Fruit fly (Drosophila melanogaster) whole organism, embryonic: ENCODE results near the gene CG11970.
A peak's percentile ranks its signal among the peaks of the same experiment; 100 is the strongest.

Experiments
- B-H2 ChIP-seq: fragments of 200-800 bp; sonication (Bioruptor generic); optimal IDR thresholded peaks from 2 replicates; lab custom pipeline; 2018; ENCODE audit warnings: missing biosample characterization, mild to moderate bottlenecking, missing genetic modification characterization
- Bgb ChIP-seq: fragments of 200-800 bp; sonication (Bioruptor generic); IDR thresholded peaks from 2 replicates; pipeline ENCODE4 v1.3.6; 2022; ENCODE audit warnings: missing biosample characterization, missing genetic modification characterization; ENCODE audit not compliant: partially characterized antibody
- C15 ChIP-seq: fragments of 200-800 bp; sonication (Bioruptor generic); IDR thresholded peaks from 3 replicates; pipeline ENCODE4 v1.3.6; 2022; ENCODE audit warnings: missing biosample characterization, missing genetic modification characterization
- CG11456 ChIP-seq: fragments of 200-800 bp; sonication (Bioruptor generic); IDR thresholded peaks from 3 replicates; pipeline ENCODE4 v1.3.6; 2022; ENCODE audit warnings: missing biosample characterization, missing genetic modification characterization
- CG12659 ChIP-seq: fragments of 200-800 bp; sonication (Bioruptor generic); optimal IDR thresholded peaks from 3 replicates; lab custom pipeline; 2017; ENCODE audit warnings: mild to moderate bottlenecking, missing biosample characterization, missing genetic modification reagents, missing genetic modification characterization
- CG13424 ChIP-seq: fragments of 200-800 bp; sonication (Bioruptor generic); optimal IDR thresholded peaks from 2 replicates; lab custom pipeline; 2019; ENCODE audit warnings: missing biosample characterization, mild to moderate bottlenecking, missing genetic modification characterization, moderate library complexity
- CG13894 ChIP-seq: fragments of 200-800 bp; sonication (Bioruptor generic); optimal IDR thresholded peaks from 3 replicates; lab custom pipeline; 2018; ENCODE audit warnings: missing biosample characterization, mild to moderate bottlenecking, missing genetic modification characterization, moderate library complexity
- CG14667 ChIP-seq: fragments of 200-800 bp; sonication (Bioruptor generic); IDR thresholded peaks from 2 replicates; pipeline ENCODE4 v1.3.6; 2022; ENCODE audit warnings: missing biosample characterization, missing genetic modification characterization
- CG1647 ChIP-seq: fragments of 200-800 bp; sonication (Bioruptor generic); optimal IDR thresholded peaks from 3 replicates; lab custom pipeline; 2016; ENCODE audit warnings: missing biosample characterization, missing genetic modification characterization
- CG17829 ChIP-seq: fragments of 200-800 bp; optimal IDR thresholded peaks from 2 replicates; lab custom pipeline; 2019; ENCODE audit warnings: missing biosample characterization, mild to moderate bottlenecking, missing genetic modification characterization, moderate library complexity
- CG2116 ChIP-seq: fragments of 200-800 bp; sonication (Bioruptor generic); optimal IDR thresholded peaks from 3 replicates; lab custom pipeline; 2018; ENCODE audit warnings: missing biosample characterization, mild to moderate bottlenecking, missing genetic modification characterization
- CG34224 ChIP-seq: fragments of 200-800 bp; sonication (Bioruptor generic); IDR thresholded peaks from 3 replicates; pipeline ENCODE4 v1.3.6; 2022; ENCODE audit warnings: missing biosample characterization, missing genetic modification characterization; ENCODE audit not compliant: partially characterized antibody
- CG34376 ChIP-seq: fragments of 200-800 bp; sonication (Bioruptor generic); optimal IDR thresholded peaks from 2 replicates; lab custom pipeline; 2018; ENCODE audit warnings: missing biosample characterization, mild to moderate bottlenecking, missing genetic modification characterization
- CG5245 ChIP-seq: fragments of 200-800 bp; sonication (Bioruptor generic); optimal IDR thresholded peaks from 3 replicates; lab custom pipeline; 2016; ENCODE audit warnings: missing biosample characterization, missing genetic modification characterization
- CG8290 ChIP-seq, 3 experiments: fragments of 200-800 bp; sonication (Bioruptor generic); optimal IDR thresholded peaks; 2 replicates each; lab custom pipeline; 2016 to 2019; ENCODE audit warnings: missing biosample characterization in 3 of 3, missing genetic modification characterization in 3 of 3, mild to moderate bottlenecking in 2 of 3, moderate library complexity in 1 of 3
- CG9609 ChIP-seq: fragments of 200-800 bp; sonication (Bioruptor generic); optimal IDR thresholded peaks from 3 replicates; lab custom pipeline; 2016; ENCODE audit warnings: missing biosample characterization, missing genetic modification characterization
- CG9797 ChIP-seq: fragments of 200-800 bp; sonication (Bioruptor generic); optimal IDR thresholded peaks from 3 replicates; lab custom pipeline; 2018; ENCODE audit warnings: missing biosample characterization, mild to moderate bottlenecking, missing genetic modification characterization
- Dref ChIP-seq: fragments of 200-800 bp; sonication (Bioruptor generic); IDR thresholded peaks from 2 replicates; pipeline ENCODE4 v1.3.6; 2022; ENCODE audit warnings: missing biosample characterization, missing genetic modification characterization
- Fer3 ChIP-seq: fragments of 200-800 bp; sonication (Bioruptor generic); optimal IDR thresholded peaks from 2 replicates; lab custom pipeline; 2018; ENCODE audit warnings: missing biosample characterization, mild to moderate bottlenecking, missing genetic modification characterization, moderate library complexity
- GATAe ChIP-seq: fragments of 200-800 bp; sonication (Bioruptor generic); conservative IDR thresholded peaks from 2 replicates; pipeline ENCODE4 v1.3.6; 2022; ENCODE audit warnings: missing biosample characterization, missing genetic modification characterization
- H2.0 ChIP-seq: fragments of 200-800 bp; sonication (Bioruptor generic); IDR thresholded peaks from 2 replicates; pipeline ENCODE4 v1.3.6; 2022; ENCODE audit warnings: missing biosample characterization, missing genetic modification characterization
- HLHmδ ChIP-seq: fragments of 200-800 bp; sonication (Bioruptor generic); optimal IDR thresholded peaks from 2 replicates; lab custom pipeline; 2018; ENCODE audit warnings: missing biosample characterization, mild to moderate bottlenecking, missing genetic modification characterization, moderate library complexity
- NC2α ChIP-seq: fragments of 200-800 bp; sonication (Bioruptor generic); optimal IDR thresholded peaks from 2 replicates; lab custom pipeline; 2016; ENCODE audit warnings: missing biosample characterization, missing genetic modification characterization
- Nf-YC ChIP-seq: fragments of 200-800 bp; optimal IDR thresholded peaks from 3 replicates; lab custom pipeline; 2019; ENCODE audit warnings: missing biosample characterization, mild to moderate bottlenecking, missing genetic modification characterization, moderate library complexity
- Oli ChIP-seq: fragments of 200-800 bp; sonication (Bioruptor generic); optimal IDR thresholded peaks from 2 replicates; lab custom pipeline; 2018; ENCODE audit warnings: missing biosample characterization, mild to moderate bottlenecking, missing genetic modification characterization, moderate library complexity
- Poxn ChIP-seq: fragments of 200-800 bp; sonication (Bioruptor generic); IDR thresholded peaks from 2 replicates; pipeline ENCODE4 v1.3.6; 2022; ENCODE audit warnings: missing biosample characterization, missing genetic modification characterization
- Ptx1 ChIP-seq: fragments of 200-800 bp; sonication (Bioruptor generic); IDR thresholded peaks from 2 replicates; pipeline ENCODE4 v1.3.6; 2022; ENCODE audit warnings: missing biosample characterization, missing genetic modification characterization
- Side ChIP-seq: fragments of 200-800 bp; sonication (Bioruptor generic); optimal IDR thresholded peaks from 2 replicates; lab custom pipeline; 2016; ENCODE audit warnings: missing biosample characterization, missing genetic modification characterization
- Ssrp ChIP-seq: fragments of 200-800 bp; sonication (Bioruptor generic); optimal IDR thresholded peaks from 2 replicates; lab custom pipeline; 2018; ENCODE audit warnings: missing biosample characterization, mild to moderate bottlenecking, missing genetic modification characterization, moderate library complexity
- Trl ChIP-seq, 3 experiments: fragments of >200 bp in 2 of 3; fragments of 200-800 bp in 1 of 3; sonication (Bioruptor generic) in 1 of 3; optimal IDR thresholded peaks; 2 replicates in 1 of 3; 3 replicates in 2 of 3; lab custom pipeline; 2016 to 2017; ENCODE audit warnings: missing biosample characterization in 1 of 3, missing genetic modification characterization in 1 of 3
- cas ChIP-seq: fragments of 200-800 bp; sonication (Bioruptor generic); IDR thresholded peaks from 2 replicates; pipeline ENCODE4 v1.3.6; 2022; ENCODE audit warnings: missing biosample characterization, missing genetic modification characterization
- ci ChIP-seq: fragments of 200-800 bp; sonication (Bioruptor generic); IDR thresholded peaks from 3 replicates; pipeline ENCODE4 v1.3.6; 2022; ENCODE audit warnings: missing biosample characterization, missing genetic modification characterization
- corto ChIP-seq: fragments of 200-800 bp; sonication (Bioruptor generic); optimal IDR thresholded peaks from 2 replicates; lab custom pipeline; 2016; ENCODE audit warnings: missing biosample characterization, mild to moderate bottlenecking, missing genetic modification characterization, moderate library complexity
- eve ChIP-seq, 2 experiments: fragments of >200 bp; optimal IDR thresholded peaks; 2 replicates each; lab custom pipeline; 2017; ENCODE audit warnings: missing biosample characterization in 2 of 2, missing genetic modification characterization in 2 of 2
- ewg ChIP-seq: fragments of 200-800 bp; sonication (Bioruptor generic); optimal IDR thresholded peaks from 3 replicates; lab custom pipeline; 2017; ENCODE audit warnings: mild to moderate bottlenecking, missing biosample characterization, missing genetic modification reagents, missing genetic modification characterization
- fu2 ChIP-seq: fragments of 200-800 bp; sonication (Bioruptor generic); optimal IDR thresholded peaks from 2 replicates; lab custom pipeline; 2016; ENCODE audit warnings: missing biosample characterization, missing genetic modification characterization
- gcm ChIP-seq: fragments of 200-800 bp; sonication (Bioruptor generic); optimal IDR thresholded peaks from 2 replicates; lab custom pipeline; 2019; ENCODE audit warnings: missing biosample characterization, mild to moderate bottlenecking, missing genetic modification characterization, moderate library complexity
- gsb ChIP-seq: fragments of 200-800 bp; sonication (Bioruptor generic); IDR thresholded peaks from 2 replicates; pipeline ENCODE4 v1.3.6; 2022; ENCODE audit warnings: missing biosample characterization, missing genetic modification characterization
- inv ChIP-seq: fragments of 200-800 bp; sonication (Bioruptor generic); IDR thresholded peaks from 2 replicates; pipeline ENCODE4 v1.3.6; 2022; ENCODE audit warnings: missing biosample characterization, missing genetic modification characterization; ENCODE audit not compliant: partially characterized antibody
- lola ChIP-seq, 3 experiments: fragments of >200 bp in 2 of 3; fragments of 200-800 bp in 1 of 3; sonication (Bioruptor generic) in 1 of 3; optimal IDR thresholded peaks; 2 replicates each; lab custom pipeline; 2017 to 2019; ENCODE audit warnings: missing biosample characterization in 3 of 3, missing genetic modification characterization in 3 of 3, mild to moderate bottlenecking in 1 of 3, moderate library complexity in 1 of 3
- maf-S ChIP-seq: fragments of 200-800 bp; sonication (Bioruptor generic); optimal IDR thresholded peaks from 2 replicates; lab custom pipeline; 2016; ENCODE audit warnings: missing biosample characterization, missing genetic modification characterization
- mld ChIP-seq: fragments of 200-800 bp; sonication (Bioruptor generic); IDR thresholded peaks from 3 replicates; pipeline ENCODE4 v1.3.6; 2022; ENCODE audit warnings: missing biosample characterization, missing genetic modification characterization; ENCODE audit not compliant: partially characterized antibody
- pho ChIP-seq: fragments of 200-800 bp; sonication (Bioruptor generic); optimal IDR thresholded peaks from 2 replicates; lab custom pipeline; 2016; ENCODE audit warnings: missing biosample characterization, missing genetic modification characterization
- sens ChIP-seq: fragments of 200-800 bp; sonication (Bioruptor generic); peaks from one replicate; lab custom pipeline; 2016; ENCODE audit warnings: missing biosample characterization, missing genetic modification characterization
- slou ChIP-seq: fragments of 200-800 bp; sonication (Bioruptor generic); optimal IDR thresholded peaks from 3 replicates; lab custom pipeline; 2016; ENCODE audit warnings: missing biosample characterization, missing genetic modification characterization
- sna ChIP-seq: fragments of 200-800 bp; sonication (Bioruptor generic); IDR thresholded peaks from 2 replicates; pipeline ENCODE4 v1.3.6; 2022; ENCODE audit warnings: missing biosample characterization, missing genetic modification characterization; ENCODE audit not compliant: partially characterized antibody
- stwl ChIP-seq: fragments of 200-800 bp; sonication (Bioruptor generic); optimal IDR thresholded peaks from 3 replicates; lab custom pipeline; 2018; ENCODE audit warnings: missing biosample characterization, mild to moderate bottlenecking, missing genetic modification characterization, moderate library complexity
- trh ChIP-seq: fragments of 200-800 bp; sonication (Bioruptor generic); optimal IDR thresholded peaks from 2 replicates; lab custom pipeline; 2016; ENCODE audit warnings: missing biosample characterization, missing genetic modification characterization
- vfl ChIP-seq: fragments of 200-800 bp; sonication (Bioruptor generic); optimal IDR thresholded peaks from 2 replicates; lab custom pipeline; 2016; ENCODE audit warnings: missing biosample characterization, missing genetic modification characterization

Gene CG11970

dm6 chr3R:8944866-8945265 is 39.7 kb upstream of the CG11970 start, which contains the start of gene CG11964 (continued):
- TF ChIP-seq HLHmδ (GFP tag; lab: Kevin White, UChicago) (no peak), H2.0 (GFP tag; lab: Robert Waterston, UW) (no peak), sens (peak; percentile 87), CG8290 (GFP tag; optimal IDR thresholded peaks at IDR 0.05; lab: Kevin White, UChicago) (peak; percentile 65), CG8290 (tag; optimal IDR thresholded peaks at IDR 0.05; lab: Kevin White, UChicago) (peak in 1 of 2 experiments; percentile 87), fu2 (GFP tag; lab: Kevin White, UChicago) (peak; percentile 60), stwl (tag; lab: Kevin White, UChicago) (peak; percentile 93), CG14667 (GFP tag; lab: Robert Waterston, UW) (0 out of 2 replicates have a peak, but pooled peaks have one; percentile 24), corto (GFP tag; lab: Kevin White, UChicago) (no peak), Fer3 (peak; percentile 22), CG9797 (GFP tag; lab: Kevin White, UChicago) (peak; percentile 53), CG17829 (peak; percentile 93), cas (GFP tag; lab: Robert Waterston, UW) (peak; percentile 53; the same call in 1 of the 2 replicates), ci (GFP tag; lab: Robert Waterston, UW) (peak; percentile 64; the same call in 2 of the 3 replicates), Trl (optimal IDR thresholded peaks at IDR 0.05; lab: Kevin White, UChicago) (no peak), Trl (GFP tag; optimal IDR thresholded peaks at IDR 0.05; lab: Kevin White, UChicago) (peak; percentile 58), Bgb (GFP tag; lab: Robert Waterston, UW) (peak; percentile 100), CG13424 (peak; percentile 64), Dref (GFP tag; lab: Robert Waterston, UW) (peak; percentile 67), CG12659 (GFP tag; lab: Kevin White, UChicago) (peak; percentile 69), Side (GFP tag; lab: Kevin White, UChicago) (peak; percentile 67), C15 (GFP tag; lab: Robert Waterston, UW) (no peak), NC2α (GFP tag; lab: Kevin White, UChicago) (no peak), mld (peak; percentile 97), CG34376 (no peak), slou (GFP tag; lab: Kevin White, UChicago) (peak; percentile 9), Nf-YC (peak; percentile 33), Poxn (GFP tag; lab: Robert Waterston, UW) (no peak), CG11456 (GFP tag; lab: Robert Waterston, UW) (no peak; the same call in 1 of the 3 replicates), GATAe (GFP tag; lab: Robert Waterston, UW) (0 out of 2 replicates have a peak, but pooled peaks have one; percentile 29), Oli (tag; lab: Kevin White, UChicago) (no peak), CG5245 (peak; percentile 17), CG9609 (GFP tag; lab: Kevin White, UChicago) (peak; percentile 65), ewg (peak; percentile 28), pho (GFP tag; lab: Kevin White, UChicago) (peak; percentile 76), sna (peak; percentile 98), inv (GFP tag; lab: Robert Waterston, UW) (peak; percentile 100), gsb (GFP tag; lab: Robert Waterston, UW) (no peak), vfl (peak; percentile 77), lola (GFP tag; optimal IDR thresholded peaks at IDR 0.05; lab: Kevin White, UChicago) (peak in 1 of 3 experiments; percentile 48), CG13894 (tag; lab: Kevin White, UChicago) (peak; percentile 68), gcm (GFP tag; lab: Kevin White, UChicago) (no peak), CG2116 (peak; percentile 62), trh (GFP tag; lab: Kevin White, UChicago) (no peak), eve (GFP tag; optimal IDR thresholded peaks at IDR 0.05; lab: Kevin White, UChicago) (no peak), Ssrp (no peak), maf-S (GFP tag; lab: Kevin White, UChicago) (peak; percentile 33), Ptx1 (GFP tag; lab: Robert Waterston, UW) (peak; percentile 53), CG1647 (GFP tag; lab: Kevin White, UChicago) (peak; percentile 72), B-H2 (GFP tag; lab: Kevin White, UChicago) (peak; percentile 63), CG34224 (GFP tag; lab: Robert Waterston, UW) (peak; percentile 97)
